Worm (Caenorhabditis elegans): ENCODE results near the gene ubq-1.

ubq-1 gene

ce11 chrIII:5939453-5940296, at the start of gene ubq-1:
Gene ubq-1 (plus strand): TSS chrIII:5940254.
- TF ChIP-seq daf-16 (GFP tag; optimal IDR thresholded peaks at IDR 0.05) (no peak), daf-16 (tag; optimal IDR thresholded peaks at IDR 0.05) (peak; percentile 0), nhr-10 (tag; optimal IDR thresholded peaks at IDR 0.05) (no peak), php-3 (GFP tag; IDR thresholded peaks at IDR 0.05) (no peak), zfp-2 (tag; optimal IDR thresholded peaks at IDR 0.05) (no peak), ztf-7 (tag; optimal IDR thresholded peaks at IDR 0.05) (peak; percentile 12), daf-19 (GFP tag; conservative IDR thresholded peaks at IDR 0.05) (no peak), duxl-1 (tag; optimal IDR thresholded peaks at IDR 0.05; ENCODE audit: poor library complexity) (no peak), F49E8.2 (tag; optimal IDR thresholded peaks at IDR 0.05; ENCODE audit: borderline replicate concordance) (no peak), ztf-11 (tag; optimal IDR thresholded peaks at IDR 0.05) (no peak), T26A8.4 (GFP tag; IDR thresholded peaks at IDR 0.05) (peak; percentile 25), egl-27 (tag; optimal IDR thresholded peaks at IDR 0.05) (no peak), pha-4 (GFP tag; IDR thresholded peaks at IDR 0.05) (peak; percentile 27; the same call in 1 of the 2 replicates), pha-4 (tag; optimal IDR thresholded peaks at IDR 0.05) (no peak), lim-7 (GFP tag; IDR thresholded peaks at IDR 0.05) (0 out of 2 replicates have a peak, but pooled peaks have one; percentile 42), ctbp-1 (GFP tag; IDR thresholded peaks at IDR 0.05) (peak; percentile 51), nhr-48 (tag; optimal IDR thresholded peaks at IDR 0.05) (no peak), zip-11 (GFP tag; IDR thresholded peaks at IDR 0.05) (no peak), ceh-20 (GFP tag; IDR thresholded peaks at IDR 0.05) (no peak), gei-8 (GFP tag; optimal IDR thresholded peaks at IDR 0.05) (no peak), hmg-1.1 (GFP tag; IDR thresholded peaks at IDR 0.05) (no peak), Y5F2A.4 (GFP tag; optimal IDR thresholded peaks at IDR 0.05) (no peak), dmd-9 (GFP tag; IDR thresholded peaks at IDR 0.05) (no peak; the same call in 1 of the 2 replicates), lin-1 (GFP tag; IDR thresholded peaks at IDR 0.05) (no peak), nhr-111 (GFP tag; optimal IDR thresholded peaks at IDR 0.05) (no peak), dmd-6 (GFP tag; IDR thresholded peaks at IDR 0.05) (no peak), zip-2 (tag; optimal IDR thresholded peaks at IDR 0.05) (no peak), madf-5 (GFP tag; IDR thresholded peaks at IDR 0.05) (0 out of 4 replicates have a peak, but pooled peaks of 1 of the 2 experiments have one; percentile 61), zag-1 (tag; optimal IDR thresholded peaks at IDR 0.05) (no peak), F37D6.2 (tag; optimal IDR thresholded peaks at IDR 0.05) (no peak), aly-2 (tag; optimal IDR thresholded peaks at IDR 0.05) (no peak), Y105C5A.15 (GFP tag; IDR thresholded peaks at IDR 0.05) (no peak), nhr-237 (tag; optimal IDR thresholded peaks at IDR 0.05) (no peak), F26F4.8 (GFP tag; conservative IDR thresholded peaks at IDR 0.05) (no peak), nhr-6 (tag; optimal IDR thresholded peaks at IDR 0.05) (no peak), ceh-82 (tag; optimal IDR thresholded peaks at IDR 0.05) (no peak), set-16 (GFP tag; IDR thresholded peaks at IDR 0.05) (no peak), dmd-8 (GFP tag; IDR thresholded peaks at IDR 0.05) (no peak), madf-9 (GFP tag; conservative IDR thresholded peaks at IDR 0.05) (no peak), rbr-2 (tag; optimal IDR thresholded peaks at IDR 0.05) (no peak), mdt-29 (GFP tag; IDR thresholded peaks at IDR 0.05) (no peak), sdz-12 (GFP tag; optimal IDR thresholded peaks at IDR 0.05) (no peak), ZK546.5 (tag; optimal IDR thresholded peaks at IDR 0.05) (no peak), tra-1 (GFP tag; IDR thresholded peaks at IDR 0.05) (no peak), arid-1 (GFP tag; conservative IDR thresholded peaks at IDR 0.05) (0 out of 2 replicates have a peak, but pooled peaks have one; percentile 3), nhr-25 (tag; optimal IDR thresholded peaks at IDR 0.05; ENCODE audit: borderline replicate concordance, insufficient read depth) (no peak), egl-43 (GFP tag; IDR thresholded peaks at IDR 0.05) (peak; percentile 37; the same call in 1 of the 2 replicates), F10B5.3 (tag; optimal IDR thresholded peaks at IDR 0.05) (no peak), ceh-28 (tag; optimal IDR thresholded peaks at IDR 0.05) (no peak), fkh-10 (GFP tag; optimal IDR thresholded peaks at IDR 0.05) (no peak)
